Worm (Caenorhabditis elegans): ENCODE results near the gene F55H2.7.

DNA sequence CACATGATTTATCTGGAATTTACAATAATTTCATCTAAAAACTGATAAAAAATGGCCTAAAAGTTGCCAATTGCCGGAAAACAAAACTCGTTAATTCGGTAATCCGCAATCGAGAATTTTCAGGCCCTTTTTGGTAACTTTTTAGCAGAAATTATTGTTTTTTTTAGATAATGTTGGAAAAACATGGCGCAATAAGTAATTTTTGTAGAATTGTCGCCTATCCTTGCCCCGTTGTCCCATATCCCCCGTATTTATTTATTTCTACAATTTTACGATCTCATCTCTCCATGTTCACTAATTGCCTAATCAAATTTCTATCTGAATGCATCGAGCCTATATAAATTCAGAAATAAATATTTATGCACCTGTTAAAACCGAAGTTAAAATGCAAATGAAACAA is 3.0 kb downstream of the F55H2.7 start:
- TF ChIP-seq snpc-4 (tag; optimal IDR thresholded peaks at IDR 0.05) (no peak), egl-27 (tag; optimal IDR thresholded peaks at IDR 0.05) (no peak), skn-1 (tag; optimal IDR thresholded peaks at IDR 0.05) (no peak), unc-130 (tag; optimal IDR thresholded peaks at IDR 0.05) (no peak), mep-1 (tag; optimal IDR thresholded peaks at IDR 0.05) (no peak), efl-3 (GFP tag; optimal IDR thresholded peaks at IDR 0.05) (no peak), lin-13 (GFP tag; optimal IDR thresholded peaks at IDR 0.05) (no peak), mdl-1 (tag; optimal IDR thresholded peaks at IDR 0.05) (no peak), nhr-12 (tag; optimal IDR thresholded peaks at IDR 0.05) (no peak)

Measured in whole organism, L1 larva.